Fruit fly (Drosophila melanogaster): ENCODE measurements around the gene CG43703.

Gene CG43703

dm6 chr2L:3786246-3786645 lies 21.0 kb downstream of the CG43703 start (continued):
- TF ChIP-seq psq (GFP tag; optimal IDR thresholded peaks at IDR 0.05): peak; percentile 25
- TF ChIP-seq bowl (GFP tag; IDR thresholded peaks at IDR 0.05): peak; percentile 79
- TF ChIP-seq CG1529 (GFP tag; optimal IDR thresholded peaks at IDR 0.05): peak; percentile 47
- TF ChIP-seq CG13894 (tag; optimal IDR thresholded peaks at IDR 0.05): peak; percentile 2
- TF ChIP-seq Bdp1 (GFP tag; optimal IDR thresholded peaks at IDR 0.05): peak; percentile 50
- peak; percentile 18 for TF ChIP-seq Dad (GFP tag; optimal IDR thresholded peaks at IDR 0.05)
- peak; percentile 82 for TF ChIP-seq Camta (GFP tag; optimal IDR thresholded peaks at IDR 0.05)
- peak; percentile 52 for TF ChIP-seq Drgx (GFP tag; IDR thresholded peaks at IDR 0.05)
- no peak for TF ChIP-seq CG1832 (GFP tag; optimal IDR thresholded peaks at IDR 0.05)
- TF ChIP-seq tx (GFP tag; optimal IDR thresholded peaks at IDR 0.05): no peak
- TF ChIP-seq Jarid2 (GFP tag; optimal IDR thresholded peaks at IDR 0.05): peak; percentile 20
- peak; percentile 59 for TF ChIP-seq her (GFP tag; optimal IDR thresholded peaks at IDR 0.05)
- TF ChIP-seq NFAT (GFP tag; IDR thresholded peaks at IDR 0.05): peak; percentile 93
- TF ChIP-seq CG18476 (GFP tag; optimal IDR thresholded peaks at IDR 0.05): no peak
- peak; percentile 26; the same call in 1 of the 3 replicates for TF ChIP-seq so (GFP tag; IDR thresholded peaks at IDR 0.05)
- peak; percentile 77 for TF ChIP-seq Optix (GFP tag; IDR thresholded peaks at IDR 0.05)
- no peak for TF ChIP-seq br (optimal IDR thresholded peaks at IDR 0.05)
- TF ChIP-seq CG3995 (GFP tag; optimal IDR thresholded peaks at IDR 0.05): no peak
- TF ChIP-seq Nf-YA (GFP tag; IDR thresholded peaks at IDR 0.05): peak; percentile 79
- TF ChIP-seq Blimp-1 (GFP tag; optimal IDR thresholded peaks at IDR 0.05): peak; percentile 33
- TF ChIP-seq CG33213 (GFP tag; optimal IDR thresholded peaks at IDR 0.05): peak; percentile 61
- peak; percentile 49 for TF ChIP-seq pnt (GFP tag; optimal IDR thresholded peaks at IDR 0.05)
- peak; percentile 88 for TF ChIP-seq NfI (GFP tag; optimal IDR thresholded peaks at IDR 0.05)
- peak; percentile 80 for TF ChIP-seq lilli (GFP tag; optimal IDR thresholded peaks at IDR 0.05)
- peak; percentile 95 for TF ChIP-seq ci (GFP tag; IDR thresholded peaks at IDR 0.05)
- peak; percentile 36; the same call in 1 of the 2 replicates for TF ChIP-seq dimm (GFP tag; IDR thresholded peaks at IDR 0.05)
- TF ChIP-seq D (optimal IDR thresholded peaks at IDR 0.05): no peak
- TF ChIP-seq D (GFP tag; optimal IDR thresholded peaks at IDR 0.05): peak; percentile 37
- TF ChIP-seq CG8359 (GFP tag; optimal IDR thresholded peaks at IDR 0.05; ENCODE audit: borderline replicate concordance): peak; percentile 87
- no peak for TF ChIP-seq CG7556 (GFP tag; optimal IDR thresholded peaks at IDR 0.05)
- peak; percentile 56 for TF ChIP-seq CG18262 (tag; optimal IDR thresholded peaks at IDR 0.05)
- TF ChIP-seq CG31365 (tag; optimal IDR thresholded peaks at IDR 0.05): no peak
- TF ChIP-seq CG3847 (GFP tag; IDR thresholded peaks at IDR 0.05): peak; percentile 74
- peak; percentile 29 for TF ChIP-seq CG8924 (tag; optimal IDR thresholded peaks at IDR 0.05)
- peak; percentile 83 for TF ChIP-seq CG8290 (GFP tag; optimal IDR thresholded peaks at IDR 0.05)
- TF ChIP-seq CG8290 (tag; optimal IDR thresholded peaks at IDR 0.05): peak; percentile 28 to 82
- peak; percentile 75 for TF ChIP-seq CG9609 (GFP tag; optimal IDR thresholded peaks at IDR 0.05)
- no peak for TF ChIP-seq MESR4 (GFP tag; optimal IDR thresholded peaks at IDR 0.05)
- peak; percentile 88 for TF ChIP-seq CG1603 (tag; optimal IDR thresholded peaks at IDR 0.05)
- TF ChIP-seq Side (GFP tag; optimal IDR thresholded peaks at IDR 0.05): peak; percentile 32
- TF ChIP-seq ftz-f1 (GFP tag; optimal IDR thresholded peaks at IDR 0.05): no peak
- no peak for TF ChIP-seq h (optimal IDR thresholded peaks at IDR 0.05)
- TF ChIP-seq ken (GFP tag; IDR thresholded peaks at IDR 0.05): peak; percentile 81
- TF ChIP-seq pros (GFP tag; optimal IDR thresholded peaks at IDR 0.05): no peak
- TF ChIP-seq unc-4 (GFP tag; IDR thresholded peaks at IDR 0.05; ENCODE audit: partially characterized antibody): no peak
- TF ChIP-seq ATbp (GFP tag; optimal IDR thresholded peaks at IDR 0.05): peak; percentile 65
- TF ChIP-seq CG10147 (GFP tag; optimal IDR thresholded peaks at IDR 0.05): no peak
- TF ChIP-seq CG9727 (GFP tag; optimal IDR thresholded peaks at IDR 0.05): peak; percentile 48
- TF ChIP-seq Sox100B (GFP tag; optimal IDR thresholded peaks at IDR 0.05): peak; percentile 15
- TF ChIP-seq gcm2 (GFP tag; optimal IDR thresholded peaks at IDR 0.05): peak; percentile 22
- peak; percentile 30 for TF ChIP-seq odd (GFP tag; optimal IDR thresholded peaks at IDR 0.05)
- TF ChIP-seq CG12236 (GFP tag; optimal IDR thresholded peaks at IDR 0.05): peak; percentile 8
- TF ChIP-seq sr (GFP tag; IDR thresholded peaks at IDR 0.05): peak; percentile 63

Data from whole organism, embryonic.